Worm (Caenorhabditis elegans) whole organism, late embryonic: ENCODE data around the gene Y38F1A.2.

Experiments
- C08G9.2 ChIP-seq: sonication (generic microtip); optimal IDR thresholded peaks from 2 replicates; lab custom pipeline; 2016; ENCODE audit warnings: mild to moderate bottlenecking, missing genetic modification characterization, moderate library complexity, missing compliant biosample characterization
- C38D4.7 ChIP-seq: fragments of 200-800 bp; sonication (Bioruptor generic); optimal IDR thresholded peaks from 2 replicates; lab custom pipeline; 2018; ENCODE audit warnings: mild to moderate bottlenecking, missing genetic modification characterization, moderate library complexity, missing compliant biosample characterization
- F13H6.1 ChIP-seq: sonication (generic microtip); optimal IDR thresholded peaks from 2 replicates; lab custom pipeline; 2016; ENCODE audit warnings: missing genetic modification characterization, missing compliant biosample characterization
- Y22D7AL.16 ChIP-seq: sonication (generic microtip); optimal IDR thresholded peaks from 2 replicates; lab custom pipeline; 2016; ENCODE audit warnings: missing genetic modification characterization, missing compliant biosample characterization
- ahr-1 ChIP-seq: sonication (generic microtip); optimal IDR thresholded peaks from 2 replicates; lab custom pipeline; 2016; ENCODE audit warnings: missing genetic modification characterization, missing compliant biosample characterization
- ama-1 ChIP-seq: fragments of 150-350 bp; optimal IDR thresholded peaks from 2 replicates; lab custom pipeline; 2014
- ceh-18 ChIP-seq: sonication (generic microtip); optimal IDR thresholded peaks from 2 replicates; lab custom pipeline; 2016; ENCODE audit warnings: missing genetic modification characterization, missing compliant biosample characterization
- ceh-19 ChIP-seq: fragments of 200-800 bp; sonication (Bioruptor generic); optimal IDR thresholded peaks from 2 replicates; lab custom pipeline; 2018; ENCODE audit warnings: mild to moderate bottlenecking, missing genetic modification characterization, missing compliant biosample characterization
- ceh-31 ChIP-seq: sonication (generic microtip); optimal IDR thresholded peaks from 2 replicates; lab custom pipeline; 2016; ENCODE audit warnings: missing genetic modification characterization, missing compliant biosample characterization
- ceh-34 ChIP-seq: sonication (generic microtip); optimal IDR thresholded peaks from 2 replicates; lab custom pipeline; 2016; ENCODE audit warnings: mild to moderate bottlenecking, missing genetic modification characterization, missing compliant biosample characterization
- ceh-9 ChIP-seq: sonication (generic microtip); optimal IDR thresholded peaks from 2 replicates; lab custom pipeline; 2016; ENCODE audit warnings: mild to moderate bottlenecking, missing genetic modification characterization, inconsistent platforms, missing compliant biosample characterization
- che-1 ChIP-seq: sonication (generic microtip); optimal IDR thresholded peaks from 2 replicates; lab custom pipeline; 2016; ENCODE audit warnings: mild to moderate bottlenecking, missing genetic modification characterization, missing compliant biosample characterization
- dve-1 ChIP-seq: sonication (generic microtip); optimal IDR thresholded peaks from 2 replicates; lab custom pipeline; 2017; ENCODE audit warnings: antibody characterized with exemption, mild to moderate bottlenecking, missing genetic modification characterization, missing compliant biosample characterization
- ets-4 ChIP-seq: sonication (generic microtip); optimal IDR thresholded peaks from 2 replicates; lab custom pipeline; 2016; ENCODE audit warnings: missing genetic modification characterization, missing compliant biosample characterization
- fkh-10 ChIP-seq: fragments of 150-350 bp; optimal IDR thresholded peaks from 2 replicates; lab custom pipeline; 2014; ENCODE audit warnings: missing biosample characterization, missing genetic modification reagents, missing genetic modification characterization
- fkh-6 ChIP-seq: sonication (generic microtip); optimal IDR thresholded peaks from 2 replicates; lab custom pipeline; 2016; ENCODE audit warnings: missing genetic modification characterization, missing compliant biosample characterization
- hlh-15 ChIP-seq: sonication (generic microtip); optimal IDR thresholded peaks from 2 replicates; lab custom pipeline; 2016; ENCODE audit warnings: missing genetic modification characterization, missing compliant biosample characterization
- hlh-30 ChIP-seq: sonication (generic microtip); optimal IDR thresholded peaks from 2 replicates; lab custom pipeline; 2017; ENCODE audit warnings: antibody characterized with exemption, missing genetic modification characterization, missing compliant biosample characterization; ENCODE audit not compliant: insufficient read depth
- hlh-6 ChIP-seq: sonication (generic microtip); optimal IDR thresholded peaks from 2 replicates; lab custom pipeline; 2016; ENCODE audit warnings: missing genotype, missing genetic modification characterization, missing compliant biosample characterization
- hlh-8 ChIP-seq: sonication (generic microtip); optimal IDR thresholded peaks from 2 replicates; lab custom pipeline; 2016; ENCODE audit warnings: missing genotype, missing genetic modification characterization, missing compliant biosample characterization
- lim-6 ChIP-seq: sonication (generic microtip); optimal IDR thresholded peaks from 2 replicates; lab custom pipeline; 2016; ENCODE audit warnings: missing genetic modification characterization, missing compliant biosample characterization
- madf-2 ChIP-seq: sonication (generic microtip); optimal IDR thresholded peaks from 2 replicates; lab custom pipeline; 2017; ENCODE audit warnings: missing genetic modification characterization, missing compliant biosample characterization
- nfya-1 ChIP-seq: sonication (generic microtip); optimal IDR thresholded peaks from 2 replicates; lab custom pipeline; 2017; ENCODE audit warnings: missing genetic modification characterization, mild to moderate bottlenecking, missing compliant biosample characterization, antibody characterized with exemption, moderate library complexity
- nhr-232 ChIP-seq: sonication (generic microtip); optimal IDR thresholded peaks from 2 replicates; lab custom pipeline; 2016; ENCODE audit warnings: missing genetic modification characterization, missing compliant biosample characterization
- npax-4 ChIP-seq: sonication (generic microtip); optimal IDR thresholded peaks from 2 replicates; lab custom pipeline; 2016; ENCODE audit warnings: missing genetic modification characterization, missing compliant biosample characterization
- pax-1 ChIP-seq: fragments of 150-350 bp; optimal IDR thresholded peaks from 2 replicates; lab custom pipeline; 2014; ENCODE audit warnings: missing biosample characterization, missing genetic modification characterization
- pha-4 ChIP-seq: fragments of 150-350 bp; optimal IDR thresholded peaks from 2 replicates; lab custom pipeline; 2018; ENCODE audit warnings: missing biosample characterization, missing genetic modification reagents, missing genetic modification characterization
- pqm-1 ChIP-seq: sonication (generic microtip); optimal IDR thresholded peaks from 2 replicates; lab custom pipeline; 2016; ENCODE audit warnings: missing genetic modification characterization, missing compliant biosample characterization
- rnt-1 ChIP-seq: sonication (generic microtip); optimal IDR thresholded peaks from 2 replicates; lab custom pipeline; 2016; ENCODE audit warnings: missing genetic modification characterization, missing compliant biosample characterization
- tbx-2 ChIP-seq: sonication (generic microtip); optimal IDR thresholded peaks from 2 replicates; lab custom pipeline; 2016; ENCODE audit warnings: missing genetic modification characterization, missing compliant biosample characterization
- ttx-3 ChIP-seq: sonication (generic microtip); optimal IDR thresholded peaks from 2 replicates; lab custom pipeline; 2016; ENCODE audit warnings: missing genetic modification reagents, missing genetic modification characterization, missing compliant biosample characterization
- unc-42 ChIP-seq: sonication (generic microtip); optimal IDR thresholded peaks from 2 replicates; lab custom pipeline; 2016; ENCODE audit warnings: missing genotype, missing genetic modification characterization, missing compliant biosample characterization
- unc-55 ChIP-seq: sonication (generic microtip); optimal IDR thresholded peaks from 2 replicates; lab custom pipeline; 2017; ENCODE audit warnings: missing biosample characterization, missing genetic modification reagents, missing genetic modification characterization
- zip-5 ChIP-seq: sonication (generic microtip); optimal IDR thresholded peaks from 2 replicates; lab custom pipeline; 2016; ENCODE audit warnings: missing genetic modification characterization, missing compliant biosample characterization

Y38F1A.2 gene

ce11 chrII:12991594-12991993 lies 36.8 kb downstream of the Y38F1A.2 start:
- TF ChIP-seq hlh-30 (tag; lab: Kevin White, UChicago) (no peak), C38D4.7 (GFP tag; lab: Kevin White, UChicago) (no peak), Y22D7AL.16 (tag; lab: Kevin White, UChicago) (no peak), madf-2 (tag; lab: Kevin White, UChicago) (no peak), F13H6.1 (tag; lab: Kevin White, UChicago) (no peak), pax-1 (tag; lab: Kevin White, UChicago) (no peak), pqm-1 (tag; lab: Kevin White, UChicago) (no peak), unc-55 (GFP tag; lab: Kevin White, UChicago) (no peak)
- TF ChIP-seq, all 69 proteins: peak for 0

- TF ChIP-seq hlh-30 (tag; lab: Kevin White, UChicago) (no peak), zip-5 (no peak), ceh-31 (tag; lab: Kevin White, UChicago) (no peak), ets-4 (tag; lab: Kevin White, UChicago) (no peak), unc-42 (tag; lab: Kevin White, UChicago) (no peak), fkh-6 (no peak), hlh-6 (tag; lab: Kevin White, UChicago) (no peak), C38D4.7 (GFP tag; lab: Kevin White, UChicago) (no peak), npax-4 (no peak), ceh-34 (tag; lab: Kevin White, UChicago) (no peak), rnt-1 (tag; lab: Kevin White, UChicago) (no peak), dve-1 (no peak), ceh-9 (tag; lab: Kevin White, UChicago) (no peak), fkh-10 (GFP tag; lab: Kevin White, UChicago) (no peak), F13H6.1 (tag; lab: Kevin White, UChicago) (no peak), lim-6 (tag; lab: Kevin White, UChicago) (no peak)
Measured at ce11 chrII:12992193-12992592, 37.4 kb downstream of the Y38F1A.2 start.

ce11 chrII:12992980-12993379 lies 38.2 kb downstream of the Y38F1A.2 start:
- TF ChIP-seq ahr-1 (tag; lab: Kevin White, UChicago): no peak
- no peak for TF ChIP-seq ceh-19
- peak; percentile 12 for TF ChIP-seq ama-1 (lab: Kevin White, UChicago)
- TF ChIP-seq hlh-8 (tag; lab: Kevin White, UChicago): no peak
- TF ChIP-seq, all 69 proteins: peak for 1

- TF ChIP-seq nhr-232 (tag; lab: Kevin White, UChicago): no peak
- no peak for TF ChIP-seq C08G9.2
- TF ChIP-seq pqm-1 (tag; lab: Kevin White, UChicago): no peak
- TF ChIP-seq Y22D7AL.16 (tag; lab: Kevin White, UChicago): no peak
- no peak for TF ChIP-seq lim-6 (tag; lab: Kevin White, UChicago)
- no peak for TF ChIP-seq hlh-15
- TF ChIP-seq tbx-2 (tag; lab: Kevin White, UChicago): no peak
- TF ChIP-seq fkh-10 (GFP tag; lab: Kevin White, UChicago): no peak
- TF ChIP-seq fkh-6: no peak
- no peak for TF ChIP-seq nfya-1 (tag; lab: Kevin White, UChicago)
- TF ChIP-seq unc-55 (GFP tag; lab: Kevin White, UChicago): no peak
- no peak for TF ChIP-seq rnt-1 (tag; lab: Kevin White, UChicago)
- no peak for TF ChIP-seq ttx-3 (tag; lab: Kevin White, UChicago)
- TF ChIP-seq pha-4 (tag; lab: Kevin White, UChicago): no peak
- TF ChIP-seq ceh-18 (tag; lab: Kevin White, UChicago): no peak
- TF ChIP-seq che-1 (tag; lab: Kevin White, UChicago): no peak
- no peak for TF ChIP-seq ama-1 (lab: Kevin White, UChicago)
- TF ChIP-seq zip-5: no peak
- TF ChIP-seq F13H6.1 (tag; lab: Kevin White, UChicago): no peak
- TF ChIP-seq ahr-1 (tag; lab: Kevin White, UChicago): no peak
Measured at ce11 chrII:12994009-12994788, 39.4 kb downstream of the Y38F1A.2 start.
